Fruit fly (Drosophila melanogaster) whole organism, prepupa: ENCODE measurements around the gene CG12398.

Source experiments
- CG10669 ChIP-seq: fragments of 200-800 bp; sonication (Bioruptor generic); optimal IDR thresholded peaks from 3 replicates; lab custom pipeline; 2018; ENCODE audit warnings: missing biosample characterization, mild to moderate bottlenecking, missing genetic modification characterization, moderate library complexity
- CG32006 ChIP-seq: fragments of 200-800 bp; sonication (Bioruptor generic); optimal IDR thresholded peaks from 3 replicates; lab custom pipeline; 2017; ENCODE audit warnings: missing biosample characterization, mild to moderate bottlenecking, missing genetic modification characterization
- CG8632 ChIP-seq: fragments of 200-800 bp; sonication (Bioruptor generic); optimal IDR thresholded peaks from 3 replicates; lab custom pipeline; 2016; ENCODE audit warnings: missing biosample characterization, missing genetic modification characterization
- Gug ChIP-seq: fragments of 200-800 bp; sonication (Bioruptor generic); IDR thresholded peaks from 2 replicates; pipeline ENCODE4 v1.3.6; 2022; ENCODE audit warnings: missing biosample characterization, missing genetic modification characterization
- Hr38 ChIP-seq: sonication (Bioruptor generic); optimal IDR thresholded peaks from 2 replicates; lab custom pipeline; 2016; ENCODE audit warnings: missing biosample characterization, missing genetic modification characterization
- Hr39 ChIP-seq: fragments of 200-800 bp; sonication (Bioruptor generic); optimal IDR thresholded peaks from 2 replicates; lab custom pipeline; 2016; ENCODE audit warnings: missing biosample characterization, missing genetic modification characterization
- Lpt ChIP-seq: fragments of 200-800 bp; sonication (Bioruptor generic); optimal IDR thresholded peaks from 3 replicates; lab custom pipeline; 2016; ENCODE audit warnings: missing biosample characterization, missing genetic modification characterization
- acj6 ChIP-seq: fragments of 200-800 bp; sonication (Bioruptor generic); optimal IDR thresholded peaks from 3 replicates; lab custom pipeline; 2016; ENCODE audit warnings: missing biosample characterization, missing genetic modification characterization
- salr ChIP-seq, 2 experiments: fragments of 200-800 bp; sonication (Bioruptor generic); optimal IDR thresholded peaks; 3 replicates each; lab custom pipeline; 2016 to 2018; ENCODE audit warnings: missing biosample characterization in 2 of 2, missing genetic modification characterization in 2 of 2, mild to moderate bottlenecking in 1 of 2
- ss ChIP-seq, 2 experiments: fragments of 200-800 bp; sonication (Bioruptor generic); optimal IDR thresholded peaks; 2 replicates in 1 of 2; 3 replicates in 1 of 2; lab custom pipeline; 2017 to 2018; ENCODE audit warnings: mild to moderate bottlenecking in 2 of 2, missing biosample characterization in 2 of 2, missing genetic modification characterization in 2 of 2, moderate library complexity in 1 of 2
- svp ChIP-seq: fragments of 200-800 bp; sonication (Bioruptor generic); peaks from one replicate; lab custom pipeline; 2016; ENCODE audit warnings: missing biosample characterization, missing genetic modification characterization
- vri ChIP-seq: fragments of 200-800 bp; sonication (Bioruptor generic); optimal IDR thresholded peaks from 3 replicates; lab custom pipeline; 2016; ENCODE audit warnings: missing biosample characterization, mild to moderate bottlenecking, missing genetic modification characterization

DNA sequence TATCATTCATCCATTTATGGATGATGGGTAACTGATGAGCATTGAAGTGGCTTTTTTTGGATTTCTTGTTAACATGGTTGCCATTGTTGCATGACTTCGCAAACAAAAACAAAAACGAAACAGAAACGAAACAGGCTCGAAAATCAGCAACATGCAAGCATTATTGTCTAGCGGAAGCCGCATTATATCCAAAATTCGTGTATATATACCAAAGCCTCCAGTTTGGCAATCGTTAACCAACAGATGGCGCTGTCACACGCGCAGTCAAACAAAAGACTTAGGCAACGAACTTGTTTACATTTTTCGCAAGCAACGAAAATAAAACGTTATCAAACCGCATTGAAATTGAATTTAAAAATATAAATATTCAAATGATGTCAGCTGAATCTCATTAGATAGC, 34.7 kb downstream of the CG12398 start:
- TF ChIP-seq Hr38 (GFP tag; lab: Kevin White, UChicago) (no peak), Lpt (GFP tag; lab: Kevin White, UChicago) (no peak), svp (GFP tag; lab: Kevin White, UChicago) (no peak), ss (GFP tag; optimal IDR thresholded peaks at IDR 0.05; lab: Kevin White, UChicago) (no peak), CG32006 (no peak), acj6 (GFP tag; lab: Kevin White, UChicago) (no peak), salr (GFP tag; optimal IDR thresholded peaks at IDR 0.05; lab: Kevin White, UChicago) (no peak), CG8632 (GFP tag; lab: Kevin White, UChicago) (no peak), vri (GFP tag; lab: Kevin White, UChicago) (no peak), Hr39 (no peak), CG10669 (GFP tag; lab: Kevin White, UChicago) (no peak), Gug (GFP tag; lab: Robert Waterston, UW) (no peak)
